Worm (Caenorhabditis elegans): ENCODE data around the gene Y44A6B.3.

Gene Y44A6B.3

ce11 chrV:20636855-20637254 is 1.4 kb downstream of the Y44A6B.3 start, which contains the start of gene ttr-13:
Gene ttr-13 (minus strand): TSS chrV:20636955.
- TF ChIP-seq elt-2 (tag; optimal IDR thresholded peaks at IDR 0.05) (no peak), ets-5 (GFP tag; IDR thresholded peaks at IDR 0.05) (no peak), lin-39 (tag; optimal IDR thresholded peaks at IDR 0.05) (no peak), unc-86 (tag; optimal IDR thresholded peaks at IDR 0.05) (no peak), fkh-8 (tag; optimal IDR thresholded peaks at IDR 0.05) (no peak), fkh-10 (GFP tag; optimal IDR thresholded peaks at IDR 0.05) (no peak), rnt-1 (tag; optimal IDR thresholded peaks at IDR 0.05) (no peak), Y116A8C.19 (tag; optimal IDR thresholded peaks at IDR 0.05; ENCODE audit: borderline replicate concordance) (no peak), ceh-63 (GFP tag; optimal IDR thresholded peaks at IDR 0.05) (no peak), sox-4 (tag; optimal IDR thresholded peaks at IDR 0.05) (no peak), xbp-1 (tag; optimal IDR thresholded peaks at IDR 0.05) (no peak), aly-2 (tag; optimal IDR thresholded peaks at IDR 0.05) (no peak), nhr-76 (tag; optimal IDR thresholded peaks at IDR 0.05) (no peak), hpl-2 (GFP tag; optimal IDR thresholded peaks at IDR 0.05) (no peak), hlh-4 (tag; optimal IDR thresholded peaks at IDR 0.05) (no peak), blmp-1 (tag; optimal IDR thresholded peaks at IDR 0.05) (no peak), lin-13 (GFP tag; optimal IDR thresholded peaks at IDR 0.05) (no peak), zip-4 (GFP tag; optimal IDR thresholded peaks at IDR 0.05) (no peak)

- no peak for TF ChIP-seq ama-1 (optimal IDR thresholded peaks at IDR 0.05)
- no peak for TF ChIP-seq sptf-1 (tag; optimal IDR thresholded peaks at IDR 0.05)
- TF ChIP-seq nhr-77 (tag; optimal IDR thresholded peaks at IDR 0.05), result no peak
- TF ChIP-seq grh-1 (GFP tag; IDR thresholded peaks at IDR 0.05), result no peak
- TF ChIP-seq ztf-11 (tag; optimal IDR thresholded peaks at IDR 0.05), result no peak
- TF ChIP-seq ceh-90 (tag; optimal IDR thresholded peaks at IDR 0.05), result no peak
- TF ChIP-seq unc-62 (GFP tag; optimal IDR thresholded peaks at IDR 0.05), result no peak
- TF ChIP-seq zip-4 (GFP tag; optimal IDR thresholded peaks at IDR 0.05), result no peak
- TF ChIP-seq ets-5 (GFP tag; IDR thresholded peaks at IDR 0.05), result no peak
- no peak for TF ChIP-seq elt-3 (tag; optimal IDR thresholded peaks at IDR 0.05)
- TF ChIP-seq unc-86 (tag; optimal IDR thresholded peaks at IDR 0.05), result no peak
- no peak for TF ChIP-seq lir-3 (tag; optimal IDR thresholded peaks at IDR 0.05; ENCODE audit: poor library complexity)
Measured at ce11 chrV:20634330-20634729, 3.9 kb downstream of the Y44A6B.3 start, which contains the start of gene F46B3.16. Gene F46B3.16 (plus strand): TSS chrV:20634630.

DNA sequence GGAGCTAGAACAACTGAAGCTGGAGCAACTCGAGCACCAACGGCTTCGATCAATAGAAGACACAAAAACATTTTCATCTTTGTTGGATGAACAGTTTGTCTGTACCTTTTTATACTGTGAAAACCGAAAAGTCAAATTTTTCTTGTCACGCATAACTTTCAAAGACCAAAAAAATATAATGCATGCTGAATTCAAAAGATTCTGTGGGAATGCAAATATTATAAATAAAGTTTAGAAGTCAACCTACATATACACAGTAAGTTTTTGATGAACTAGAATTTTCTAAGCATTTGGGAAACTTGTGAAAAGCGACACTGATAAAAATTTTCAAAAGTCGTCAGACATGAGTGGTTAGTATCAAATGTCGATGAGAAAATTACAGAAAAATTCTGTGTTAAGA is 4.6 kb downstream of the Y44A6B.3 start, which contains the start of gene F46B3.15:
Gene F46B3.15 (minus strand): TSS at position 101 of the 400 bp plus-strand sequence.
- TF ChIP-seq sup-37 (GFP tag; optimal IDR thresholded peaks at IDR 0.05) (no peak), fos-1 (tag; optimal IDR thresholded peaks at IDR 0.05) (no peak), jun-1 (tag; optimal IDR thresholded peaks at IDR 0.05) (no peak), snu-23 (GFP tag; optimal IDR thresholded peaks at IDR 0.05) (no peak), hpl-2 (GFP tag; optimal IDR thresholded peaks at IDR 0.05) (no peak), C04F5.9 (tag; optimal IDR thresholded peaks at IDR 0.05) (no peak), pag-3 (tag; optimal IDR thresholded peaks at IDR 0.05; ENCODE audit: borderline replicate concordance, insufficient read depth) (no peak), nhr-76 (tag; optimal IDR thresholded peaks at IDR 0.05) (no peak), zag-1 (tag; optimal IDR thresholded peaks at IDR 0.05) (no peak), dsc-1 (tag; optimal IDR thresholded peaks at IDR 0.05) (no peak), mef-2 (tag; optimal IDR thresholded peaks at IDR 0.05) (no peak), lin-35 (GFP tag; optimal IDR thresholded peaks at IDR 0.05) (no peak), ztf-11 (tag; optimal IDR thresholded peaks at IDR 0.05) (no peak), efl-3 (GFP tag; optimal IDR thresholded peaks at IDR 0.05) (no peak)

DNA sequence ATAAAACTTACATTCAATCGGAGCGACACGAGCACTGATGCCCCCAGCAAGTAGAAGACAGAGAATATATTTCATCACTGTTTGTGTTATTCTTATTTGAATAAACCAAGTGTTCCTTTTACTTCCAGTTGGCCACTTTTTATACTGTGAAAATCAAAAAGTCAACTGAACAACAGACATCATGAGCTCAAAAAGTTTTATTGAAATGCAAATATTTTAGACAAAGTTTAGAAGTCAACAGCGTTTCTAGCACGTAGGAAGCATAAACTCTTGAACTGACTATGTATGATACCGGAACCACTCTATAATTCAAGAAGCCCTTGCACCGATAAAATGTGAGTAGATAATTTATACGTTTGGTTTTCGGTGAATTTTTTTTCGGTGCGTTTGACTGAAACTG is 7.0 kb downstream of the Y44A6B.3 start, which contains the start of gene F46B3.14:
Gene F46B3.14 (minus strand): TSS at position 101 of the 400 bp plus-strand sequence.
- TF ChIP-seq unc-98 (GFP tag; IDR thresholded peaks at IDR 0.05) (no peak), isw-1 (GFP tag; IDR thresholded peaks at IDR 0.05) (no peak), hlh-17 (GFP tag; optimal IDR thresholded peaks at IDR 0.05; ENCODE audit: borderline replicate concordance) (no peak), nhr-12 (tag; optimal IDR thresholded peaks at IDR 0.05) (no peak), nhr-85 (tag) (no peak), lin-14 (GFP tag; optimal IDR thresholded peaks at IDR 0.05) (no peak), lin-39 (tag; optimal IDR thresholded peaks at IDR 0.05) (no peak), F16B12.6 (tag; optimal IDR thresholded peaks at IDR 0.05) (no peak), elt-3 (tag; optimal IDR thresholded peaks at IDR 0.05) (no peak), efl-1 (optimal IDR thresholded peaks at IDR 0.05) (no peak), efl-1 (GFP tag; optimal IDR thresholded peaks at IDR 0.05 in 1 of 2) (no peak), tbx-2 (tag; optimal IDR thresholded peaks at IDR 0.05) (no peak), nhr-84 (tag; optimal IDR thresholded peaks at IDR 0.05) (no peak), unc-86 (tag; optimal IDR thresholded peaks at IDR 0.05) (no peak), nhr-47 (tag; optimal IDR thresholded peaks at IDR 0.05) (no peak), blmp-1 (tag; optimal IDR thresholded peaks at IDR 0.05) (no peak)

Measured in whole organism, L1 larva.